Fruit fly (Drosophila melanogaster) whole organism, embryonic: Measurements from ENCODE around the gene CG8326.

Experiments
- Atf-2 ChIP-seq: fragments of 200-800 bp; sonication (Bioruptor generic); optimal IDR thresholded peaks from 2 replicates; lab custom pipeline; 2016; ENCODE audit warnings: missing biosample characterization, missing genetic modification characterization
- Atf3 ChIP-seq: fragments of 200-800 bp; sonication (Bioruptor generic); optimal IDR thresholded peaks from 3 replicates; lab custom pipeline; 2016; ENCODE audit warnings: missing biosample characterization, missing genetic modification characterization
- CG1024 ChIP-seq: fragments of 200-800 bp; sonication (Bioruptor generic); IDR thresholded peaks from 2 replicates; pipeline ENCODE4 v1.3.6; 2022; ENCODE audit warnings: missing biosample characterization, missing genetic modification characterization
- CG10959 ChIP-seq: fragments of 200-800 bp; sonication (Bioruptor generic); IDR thresholded peaks from 2 replicates; pipeline ENCODE4 v1.3.6; 2022; ENCODE audit warnings: missing biosample characterization, missing genetic modification characterization
- CG11093 ChIP-seq: fragments of 200-800 bp; sonication (Bioruptor generic); IDR thresholded peaks from 3 replicates; pipeline ENCODE4 v1.3.6; 2022; ENCODE audit warnings: missing biosample characterization, missing genetic modification characterization
- CG11247 ChIP-seq: fragments of 200-800 bp; sonication (Bioruptor generic); IDR thresholded peaks from 2 replicates; pipeline ENCODE4 v1.3.6; 2022; ENCODE audit warnings: missing biosample characterization, missing genetic modification characterization
- CG11504 ChIP-seq: fragments of 200-800 bp; sonication (Bioruptor generic); optimal IDR thresholded peaks from 3 replicates; lab custom pipeline; 2019; ENCODE audit warnings: missing biosample characterization, mild to moderate bottlenecking, missing genetic modification characterization, moderate library complexity
- CG12942 ChIP-seq: fragments of 200-800 bp; sonication (Bioruptor generic); optimal IDR thresholded peaks from 3 replicates; lab custom pipeline; 2016; ENCODE audit warnings: missing biosample characterization, missing genetic modification characterization
- CG13624 ChIP-seq: fragments of 200-800 bp; sonication (Bioruptor generic); optimal IDR thresholded peaks from 2 replicates; lab custom pipeline; 2016; ENCODE audit warnings: missing biosample characterization, missing genetic modification characterization
- CG15269 ChIP-seq: fragments of 200-800 bp; sonication (Bioruptor generic); optimal IDR thresholded peaks from 2 replicates; lab custom pipeline; 2018; ENCODE audit warnings: missing biosample characterization, mild to moderate bottlenecking, missing genetic modification characterization, moderate library complexity
- CG15601 ChIP-seq: fragments of 200-800 bp; sonication (Bioruptor generic); optimal IDR thresholded peaks from 3 replicates; lab custom pipeline; 2019; ENCODE audit warnings: missing biosample characterization, mild to moderate bottlenecking, missing genetic modification characterization, moderate library complexity
- CG17568 ChIP-seq: fragments of 200-800 bp; sonication (Bioruptor generic); optimal IDR thresholded peaks from 2 replicates; lab custom pipeline; 2018; ENCODE audit warnings: missing biosample characterization, mild to moderate bottlenecking, missing genetic modification characterization, moderate library complexity
- CG1792 ChIP-seq: fragments of 200-800 bp; sonication (Bioruptor generic); optimal IDR thresholded peaks from 2 replicates; lab custom pipeline; 2016; ENCODE audit warnings: missing biosample characterization, missing genetic modification characterization
- CG18476 ChIP-seq: fragments of 200-800 bp; sonication (Bioruptor generic); optimal IDR thresholded peaks from 2 replicates; lab custom pipeline; 2016; ENCODE audit warnings: missing biosample characterization, mild to moderate bottlenecking, missing genetic modification characterization
- CG18619 ChIP-seq: fragments of 200-800 bp; sonication (Bioruptor generic); optimal IDR thresholded peaks from 3 replicates; lab custom pipeline; 2017; ENCODE audit warnings: missing biosample characterization, mild to moderate bottlenecking, missing genetic modification characterization
- CG2712 ChIP-seq: fragments of 200-800 bp; optimal IDR thresholded peaks from 3 replicates; lab custom pipeline; 2019; ENCODE audit warnings: missing biosample characterization, mild to moderate bottlenecking, missing genetic modification characterization, moderate library complexity
- CG31224 ChIP-seq: fragments of 200-800 bp; sonication (Bioruptor generic); IDR thresholded peaks from 2 replicates; pipeline ENCODE4 v1.3.6; 2022; ENCODE audit warnings: missing biosample characterization, missing genetic modification characterization
- CG33213 ChIP-seq: fragments of 200-800 bp; sonication (Bioruptor generic); optimal IDR thresholded peaks from 3 replicates; lab custom pipeline; 2016; ENCODE audit warnings: missing biosample characterization, missing genetic modification characterization
- CG33557 ChIP-seq: fragments of 200-800 bp; sonication (Bioruptor generic); optimal IDR thresholded peaks from 2 replicates; lab custom pipeline; 2019; ENCODE audit warnings: missing biosample characterization, mild to moderate bottlenecking, missing genetic modification characterization, moderate library complexity
- CG4328 ChIP-seq: fragments of 200-800 bp; sonication (Bioruptor generic); optimal IDR thresholded peaks from 3 replicates; lab custom pipeline; 2017; ENCODE audit warnings: missing biosample characterization, missing genetic modification reagents, missing genetic modification characterization
- CG4820 ChIP-seq: fragments of 200-800 bp; sonication (Bioruptor generic); optimal IDR thresholded peaks from 3 replicates; lab custom pipeline; 2016; ENCODE audit warnings: missing biosample characterization, missing genetic modification characterization
- CG5180 ChIP-seq: fragments of 200-800 bp; sonication (Bioruptor generic); optimal IDR thresholded peaks from 3 replicates; lab custom pipeline; 2017; ENCODE audit warnings: missing biosample characterization, missing genetic modification characterization, mild to moderate bottlenecking, moderate library complexity, missing genetic modification reagents
- CG8478 ChIP-seq: fragments of >200 bp; optimal IDR thresholded peaks from 2 replicates; lab custom pipeline; 2018
- CG8924 ChIP-seq: fragments of 200-800 bp; optimal IDR thresholded peaks from 3 replicates; lab custom pipeline; 2019; ENCODE audit warnings: missing biosample characterization, mild to moderate bottlenecking, missing genetic modification characterization, moderate library complexity
- CG9609 ChIP-seq: fragments of 200-800 bp; sonication (Bioruptor generic); optimal IDR thresholded peaks from 3 replicates; lab custom pipeline; 2016; ENCODE audit warnings: missing biosample characterization, missing genetic modification characterization
- Camta ChIP-seq: fragments of 200-800 bp; sonication (Bioruptor generic); optimal IDR thresholded peaks from 2 replicates; lab custom pipeline; 2016; ENCODE audit warnings: missing biosample characterization, missing genetic modification characterization
- Fer3 ChIP-seq: fragments of 200-800 bp; sonication (Bioruptor generic); optimal IDR thresholded peaks from 2 replicates; lab custom pipeline; 2018; ENCODE audit warnings: missing biosample characterization, mild to moderate bottlenecking, missing genetic modification characterization, moderate library complexity
- HLH54F ChIP-seq: fragments of 200-800 bp; sonication (Bioruptor generic); optimal IDR thresholded peaks from 3 replicates; lab custom pipeline; 2016; ENCODE audit warnings: missing biosample characterization, missing genetic modification characterization
- MTF-1 ChIP-seq: fragments of 200-800 bp; sonication (Bioruptor generic); optimal IDR thresholded peaks from 2 replicates; lab custom pipeline; 2018; ENCODE audit warnings: missing biosample characterization, mild to moderate bottlenecking, missing genetic modification characterization, borderline replicate concordance
- Mad ChIP-seq: fragments of 200-800 bp; sonication (Bioruptor generic); optimal IDR thresholded peaks from 2 replicates; lab custom pipeline; 2016; ENCODE audit warnings: missing biosample characterization, missing genetic modification characterization
- NC2β ChIP-seq: fragments of 200-800 bp; sonication (Bioruptor generic); optimal IDR thresholded peaks from 2 replicates; lab custom pipeline; 2016; ENCODE audit warnings: missing biosample characterization, missing genetic modification characterization
- NFAT ChIP-seq: fragments of 200-800 bp; sonication (Bioruptor generic); IDR thresholded peaks from 2 replicates; pipeline ENCODE4 v1.3.6; 2022; ENCODE audit warnings: missing biosample characterization, missing genetic modification characterization
- Ssrp ChIP-seq: fragments of 200-800 bp; sonication (Bioruptor generic); optimal IDR thresholded peaks from 2 replicates; lab custom pipeline; 2018; ENCODE audit warnings: missing biosample characterization, mild to moderate bottlenecking, missing genetic modification characterization, moderate library complexity
- Stat92E ChIP-seq, 3 experiments: fragments of >200 bp in 2 of 3; fragments of 200-800 bp in 1 of 3; sonication (Bioruptor generic) in 1 of 3; optimal IDR thresholded peaks; 2 replicates each; lab custom pipeline; 2017 to 2019; ENCODE audit warnings: missing biosample characterization in 3 of 3, missing genetic modification characterization in 3 of 3, mild to moderate bottlenecking in 1 of 3, moderate library complexity in 1 of 3
- TFAM ChIP-seq: fragments of 200-800 bp; sonication (Bioruptor generic); optimal IDR thresholded peaks from 2 replicates; lab custom pipeline; 2017; ENCODE audit warnings: missing biosample characterization, missing genetic modification characterization, inconsistent platforms
- ato ChIP-seq: fragments of 200-800 bp; sonication (Bioruptor generic); IDR thresholded peaks from 2 replicates; pipeline ENCODE4 v1.3.6; 2022; ENCODE audit warnings: missing biosample characterization, missing genetic modification characterization; ENCODE audit not compliant: partially characterized antibody
- az2 ChIP-seq: fragments of 200-800 bp; sonication (Bioruptor generic); optimal IDR thresholded peaks from 3 replicates; lab custom pipeline; 2016; ENCODE audit warnings: missing biosample characterization, missing genetic modification characterization
- crol ChIP-seq: fragments of 200-800 bp; sonication (Bioruptor generic); IDR thresholded peaks from 2 replicates; pipeline ENCODE4 v1.3.6; 2022; ENCODE audit warnings: missing biosample characterization, missing genetic modification characterization
- danr ChIP-seq: fragments of 200-800 bp; sonication (Bioruptor generic); IDR thresholded peaks from 2 replicates; pipeline ENCODE4 v1.3.6; 2022; ENCODE audit warnings: missing biosample characterization, missing genetic modification characterization
- mam ChIP-seq: fragments of 200-800 bp; sonication (Bioruptor generic); optimal IDR thresholded peaks from 3 replicates; lab custom pipeline; 2016; ENCODE audit warnings: missing biosample characterization, missing genetic modification characterization
- otp ChIP-seq: fragments of 200-800 bp; sonication (Bioruptor generic); IDR thresholded peaks from 3 replicates; pipeline ENCODE4, ENCODE4 v1.3.6; 2022; ENCODE audit warnings: missing biosample characterization, missing genetic modification characterization
- pb ChIP-seq: fragments of 200-800 bp; sonication (Bioruptor generic); optimal IDR thresholded peaks from 3 replicates; lab custom pipeline; 2016; ENCODE audit warnings: missing biosample characterization, missing genetic modification characterization
- prd ChIP-seq, 3 experiments: fragments of >200 bp in 2 of 3; fragments of 200-800 bp in 1 of 3; sonication (Bioruptor generic) in 1 of 3; optimal IDR thresholded peaks in 2 of 3; IDR thresholded peaks in 1 of 3; 2 replicates in 2 of 3; 3 replicates in 1 of 3; pipeline versions ENCODE4 v1.3.6 to Lab custom; 2017 to 2022; ENCODE audit warnings: missing biosample characterization in 1 of 3, missing genetic modification characterization in 1 of 3
- pros ChIP-seq: fragments of 200-800 bp; sonication (Bioruptor generic); optimal IDR thresholded peaks from 3 replicates; lab custom pipeline; 2019; ENCODE audit warnings: missing biosample characterization, mild to moderate bottlenecking, missing genetic modification characterization, moderate library complexity
- psq ChIP-seq: fragments of 200-800 bp; sonication (Bioruptor generic); optimal IDR thresholded peaks from 2 replicates; lab custom pipeline; 2017; ENCODE audit warnings: missing biosample characterization, missing genetic modification characterization
- schlank ChIP-seq: fragments of 200-800 bp; sonication (Bioruptor generic); optimal IDR thresholded peaks from 2 replicates; lab custom pipeline; 2018; ENCODE audit warnings: missing biosample characterization, mild to moderate bottlenecking, missing genetic modification characterization
- sim ChIP-seq: fragments of 200-800 bp; sonication (Bioruptor generic); IDR thresholded peaks from 2 replicates; pipeline ENCODE4 v1.3.6; 2022; ENCODE audit warnings: missing biosample characterization, missing genetic modification characterization
- sima ChIP-seq: fragments of 200-800 bp; sonication (Bioruptor generic); optimal IDR thresholded peaks from 2 replicates; lab custom pipeline; 2016; ENCODE audit warnings: missing biosample characterization, missing genetic modification characterization
- tll ChIP-seq, 2 experiments: fragments of 200-800 bp in 1 of 2; fragments of >200 bp in 1 of 2; sonication (Bioruptor generic) in 1 of 2; optimal IDR thresholded peaks; 2 replicates each; lab custom pipeline; 2017 to 2019; ENCODE audit warnings: missing biosample characterization in 2 of 2, missing genetic modification characterization in 2 of 2, mild to moderate bottlenecking in 1 of 2, moderate library complexity in 1 of 2
- usp ChIP-seq: fragments of >200 bp; optimal IDR thresholded peaks from 2 replicates; lab custom pipeline; 2017; ENCODE audit warnings: missing biosample characterization, missing genetic modification characterization

The CG8326 gene

DNA sequence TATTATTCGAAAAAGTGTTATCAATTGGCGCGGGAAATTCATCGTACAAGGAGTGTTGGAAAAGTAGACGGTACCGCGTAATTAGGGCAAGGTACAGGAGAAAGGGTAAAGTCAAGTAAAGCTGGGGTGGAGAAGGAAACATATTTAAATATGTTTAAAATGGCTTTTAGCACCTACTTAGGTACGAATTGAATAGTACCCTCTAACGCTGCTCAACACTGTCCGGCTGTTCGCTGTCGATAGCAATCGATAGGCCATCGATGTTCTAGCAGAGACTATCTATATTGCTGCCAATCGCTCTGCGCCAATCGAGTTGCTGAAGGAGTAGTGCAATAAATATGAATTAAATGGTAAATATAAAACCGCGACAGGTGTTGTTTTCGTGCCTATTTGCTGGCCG lies 30.0 kb downstream of the CG8326 start, which contains the start of gene X11L (continued):
- TF ChIP-seq TFAM (GFP tag; lab: Kevin White, UChicago) (no peak), Fer3 (tag; lab: Kevin White, UChicago) (no peak), CG33213 (GFP tag; lab: Kevin White, UChicago) (peak; percentile 76), az2 (GFP tag; lab: Kevin White, UChicago) (peak; percentile 72), CG10959 (0 out of 2 replicates have a peak, but pooled peaks have one; percentile 27), danr (GFP tag; lab: Robert Waterston, UW) (no peak), Camta (GFP tag; lab: Kevin White, UChicago) (peak; percentile 66), tll (GFP tag; optimal IDR thresholded peaks at IDR 0.05; lab: Kevin White, UChicago) (no peak), pb (GFP tag; lab: Kevin White, UChicago) (peak; percentile 55), CG18476 (peak; percentile 51), CG2712 (tag; lab: Kevin White, UChicago) (peak; percentile 48), Atf3 (GFP tag; lab: Kevin White, UChicago) (peak; percentile 29), CG18619 (GFP tag; lab: Kevin White, UChicago) (peak; percentile 69), HLH54F (GFP tag; lab: Kevin White, UChicago) (peak; percentile 84), schlank (tag; lab: Kevin White, UChicago) (no peak), CG11504 (tag; lab: Kevin White, UChicago) (no peak), CG17568 (GFP tag; lab: Kevin White, UChicago) (no peak), sim (GFP tag; lab: Robert Waterston, UW) (no peak), NC2β (peak; percentile 68), Atf-2 (GFP tag; lab: Kevin White, UChicago) (peak; percentile 23), CG13624 (GFP tag; lab: Kevin White, UChicago) (peak; percentile 69), CG8478 (lab: Kevin White, UChicago) (no peak), CG5180 (GFP tag; lab: Kevin White, UChicago) (peak; percentile 16), prd (optimal IDR thresholded peaks at IDR 0.05; lab: Kevin White, UChicago) (no peak), prd (GFP tag; IDR thresholded peaks at IDR 0.05; lab: Robert Waterston, UW) (peak; percentile 76), psq (GFP tag; lab: Kevin White, UChicago) (peak; percentile 13), CG4328 (GFP tag; lab: Kevin White, UChicago) (no peak), CG1792 (GFP tag; lab: Kevin White, UChicago) (peak; percentile 56), NFAT (GFP tag; lab: Robert Waterston, UW) (peak; percentile 78), CG8924 (tag; lab: Kevin White, UChicago) (no peak), Stat92E (GFP tag; optimal IDR thresholded peaks at IDR 0.05; lab: Kevin White, UChicago) (no peak), ato (GFP tag; lab: Robert Waterston, UW) (peak; percentile 90), mam (GFP tag; lab: Kevin White, UChicago) (peak; percentile 87), sima (GFP tag; lab: Kevin White, UChicago) (no peak), CG9609 (GFP tag; lab: Kevin White, UChicago) (peak; percentile 78), crol (GFP tag; lab: Robert Waterston, UW) (0 out of 2 replicates have a peak, but pooled peaks have one; percentile 11), Mad (GFP tag; lab: Kevin White, UChicago) (peak; percentile 64), CG1024 (GFP tag; lab: Robert Waterston, UW) (peak; percentile 63; the same call in 1 of the 2 replicates), CG11247 (peak; percentile 72), CG4820 (peak; percentile 65), CG12942 (peak; percentile 64), Ssrp (tag; lab: Kevin White, UChicago) (peak; percentile 43), pros (no peak), usp (GFP tag; lab: Kevin White, UChicago) (no peak), otp (GFP tag; lab: Robert Waterston, UW) (no peak), CG15269 (tag; lab: Kevin White, UChicago) (no peak), CG31224 (GFP tag; lab: Robert Waterston, UW) (0 out of 2 replicates have a peak, but pooled peaks have one; percentile 11), CG33557 (GFP tag; lab: Kevin White, UChicago) (peak; percentile 15), MTF-1 (GFP tag; lab: Kevin White, UChicago) (no peak), CG11093 (no peak; the same call in 2 of the 3 replicates), CG15601 (tag; lab: Kevin White, UChicago) (no peak)
